Fruit fly (Drosophila melanogaster): ENCODE results near the gene ScsbetaG.

Gene ScsbetaG

DNA sequence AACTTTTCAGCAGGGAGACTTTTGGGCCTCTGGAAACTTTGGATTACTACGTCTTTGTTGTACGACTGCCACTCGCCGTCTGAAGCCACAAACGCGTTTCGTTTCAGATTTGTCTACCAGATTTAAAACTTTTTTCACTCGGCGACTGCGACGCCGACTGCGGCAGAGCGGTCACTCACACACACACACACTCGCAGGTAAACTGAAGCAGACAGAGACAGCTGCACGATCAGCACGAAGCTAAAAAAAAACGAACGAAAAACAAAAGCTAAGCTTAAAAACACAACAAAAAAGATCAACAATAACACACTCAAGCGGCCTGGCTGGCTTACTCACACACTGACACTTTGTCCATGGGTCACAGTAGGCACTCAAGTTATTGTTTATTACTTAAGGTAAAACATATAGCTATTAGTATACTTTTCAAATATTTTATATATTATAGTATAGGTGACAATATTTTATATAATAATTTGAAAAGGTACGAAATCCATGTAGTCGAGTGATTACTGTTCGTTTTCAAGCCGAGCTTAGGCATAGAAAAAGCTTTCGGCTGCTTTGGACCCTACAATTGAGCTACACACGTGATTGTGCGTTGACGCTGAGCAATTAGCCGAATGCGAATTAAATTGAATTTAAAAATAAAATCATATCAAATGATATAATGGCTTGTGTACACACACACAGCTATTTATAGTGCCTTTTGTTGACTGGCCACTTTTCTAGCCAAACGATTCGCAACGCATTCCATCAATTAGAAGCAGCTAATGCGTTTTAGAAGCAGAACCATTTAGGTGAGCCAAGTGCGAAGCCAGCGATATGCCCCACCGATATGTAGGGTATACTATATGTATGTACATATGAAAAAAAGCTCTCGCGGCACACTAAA is 14.0 kb upstream of the ScsbetaG start, which contains the start of gene Msr-110 (continued):
- TF ChIP-seq GATAe (GFP tag; conservative IDR thresholded peaks at IDR 0.05), result peak; percentile 69; the same call in 1 of the 2 replicates
- TF ChIP-seq CG33557 (GFP tag; optimal IDR thresholded peaks at IDR 0.05), result no peak
- peak; percentile 64 for TF ChIP-seq Max (GFP tag; optimal IDR thresholded peaks at IDR 0.05)
- peak; percentile 84 for TF ChIP-seq H15 (GFP tag; IDR thresholded peaks at IDR 0.05)
- peak; percentile 64 for TF ChIP-seq CG2875 (GFP tag; optimal IDR thresholded peaks at IDR 0.05)
- TF ChIP-seq CG4730 (GFP tag; IDR thresholded peaks at IDR 0.05), result peak; percentile 86
- TF ChIP-seq CG17802 (tag; optimal IDR thresholded peaks at IDR 0.05), result peak; percentile 51
- TF ChIP-seq Ets65A (GFP tag), result peak; percentile 98
- peak; percentile 35; the same call in 1 of the 2 replicates for TF ChIP-seq dan (GFP tag; IDR thresholded peaks at IDR 0.05)
- peak; percentile 66 for TF ChIP-seq btn (GFP tag; optimal IDR thresholded peaks at IDR 0.05)
- no peak for TF ChIP-seq Kr (GFP tag; optimal IDR thresholded peaks at IDR 0.05)
- TF ChIP-seq bcd (GFP tag; optimal IDR thresholded peaks at IDR 0.05), result peak; percentile 89
- no peak for TF ChIP-seq sna (GFP tag; IDR thresholded peaks at IDR 0.05; ENCODE audit: partially characterized antibody)
- peak; percentile 75 for TF ChIP-seq pho (GFP tag; optimal IDR thresholded peaks at IDR 0.05)
- TF ChIP-seq CG11695 (GFP tag; IDR thresholded peaks at IDR 0.05), result peak; percentile 90
- 0 out of 2 replicates have a peak, but pooled peaks have one; percentile 30 for TF ChIP-seq Bgb (GFP tag; IDR thresholded peaks at IDR 0.05; ENCODE audit: partially characterized antibody)
- TF ChIP-seq caup (GFP tag; optimal IDR thresholded peaks at IDR 0.05; ENCODE audit: severe bottlenecking), result peak; percentile 85
- peak; percentile 75 for TF ChIP-seq CG11085 (GFP tag; IDR thresholded peaks at IDR 0.05)
- TF ChIP-seq gfzf (GFP tag; optimal IDR thresholded peaks at IDR 0.05), result no peak
- TF ChIP-seq CoRest (tag; optimal IDR thresholded peaks at IDR 0.05), result peak; percentile 93
- peak; percentile 91 for TF ChIP-seq rib (GFP tag; IDR thresholded peaks at IDR 0.05)
- TF ChIP-seq CG15601 (tag; optimal IDR thresholded peaks at IDR 0.05), result peak; percentile 84
- TF ChIP-seq al (GFP tag; IDR thresholded peaks at IDR 0.05), result peak; percentile 82
- peak; percentile 59 for TF ChIP-seq Atf-2 (GFP tag; optimal IDR thresholded peaks at IDR 0.05)
- TF ChIP-seq Nf-YB (GFP tag; optimal IDR thresholded peaks at IDR 0.05), result peak; percentile 62
- TF ChIP-seq CG3281 (GFP tag; optimal IDR thresholded peaks at IDR 0.05), result peak; percentile 89
- peak; percentile 88 for TF ChIP-seq Blimp-1 (GFP tag; optimal IDR thresholded peaks at IDR 0.05)
- no peak for TF ChIP-seq z (GFP tag; IDR thresholded peaks at IDR 0.05)
- TF ChIP-seq Myb (GFP tag; optimal IDR thresholded peaks at IDR 0.05), result peak; percentile 56
- 0 out of 2 replicates have a peak, but pooled peaks have one; percentile 63 for TF ChIP-seq CG10321 (GFP tag; IDR thresholded peaks at IDR 0.05)
- no peak for TF ChIP-seq CG14965 (GFP tag; optimal IDR thresholded peaks at IDR 0.05; ENCODE audit: borderline replicate concordance)
- TF ChIP-seq ken (GFP tag; IDR thresholded peaks at IDR 0.05), result peak; percentile 65
- no peak for TF ChIP-seq stwl (tag; optimal IDR thresholded peaks at IDR 0.05)
- TF ChIP-seq Lim3 (GFP tag; IDR thresholded peaks at IDR 0.05), result 0 out of 2 replicates have a peak, but pooled peaks have one; percentile 48
- TF ChIP-seq chn (GFP tag; optimal IDR thresholded peaks at IDR 0.05), result peak; percentile 53
- peak; percentile 25 for TF ChIP-seq CG15073 (GFP tag; optimal IDR thresholded peaks at IDR 0.05)
- TF ChIP-seq CG10543 (GFP tag; optimal IDR thresholded peaks at IDR 0.05), result peak; percentile 89
- TF ChIP-seq CG4282 (GFP tag; optimal IDR thresholded peaks at IDR 0.05), result peak; percentile 33
- peak; percentile 55 for TF ChIP-seq pnt (GFP tag; optimal IDR thresholded peaks at IDR 0.05)
- TF ChIP-seq gcm2 (GFP tag; optimal IDR thresholded peaks at IDR 0.05), result peak; percentile 43
- TF ChIP-seq sqz (GFP tag; optimal IDR thresholded peaks at IDR 0.05), result peak; percentile 87
- peak; percentile 90 for TF ChIP-seq CG12299 (tag; optimal IDR thresholded peaks at IDR 0.05)
- TF ChIP-seq chinmo (GFP tag; IDR thresholded peaks at IDR 0.05; ENCODE audit: partially characterized antibody), result peak; percentile 82; the same call in 1 of the 4 replicates
- peak; percentile 85 for TF ChIP-seq CG10147 (GFP tag; optimal IDR thresholded peaks at IDR 0.05)
- TF ChIP-seq klu (GFP tag; IDR thresholded peaks at IDR 0.05), result peak; percentile 91
- peak; percentile 93 for TF ChIP-seq CG13424 (tag; optimal IDR thresholded peaks at IDR 0.05)
- TF ChIP-seq Hmr (GFP tag; optimal IDR thresholded peaks at IDR 0.05), result peak; percentile 86
- TF ChIP-seq gt (GFP tag; IDR thresholded peaks at IDR 0.05), result peak; percentile 53; the same call in 1 of the 2 replicates

All from whole organism, embryonic.